Worm (Caenorhabditis elegans) whole organism, L2 larva: ENCODE results near the gene srd-4.
A peak's percentile ranks its signal among the peaks of the same experiment; 100 is the strongest.

ENCODE experiments used
- C34F6.9 ChIP-seq: fragments of 150-350 bp; optimal IDR thresholded peaks from 2 replicates; lab custom pipeline; 2014; ENCODE audit warnings: missing biosample characterization, missing genetic modification characterization
- F13H6.1 ChIP-seq: sonication (generic microtip); optimal IDR thresholded peaks from 2 replicates; lab custom pipeline; 2016; ENCODE audit warnings: missing genetic modification characterization, missing compliant biosample characterization
- R02D3.7 ChIP-seq: fragments of 150-350 bp; optimal IDR thresholded peaks from 2 replicates; lab custom pipeline; 2014; ENCODE audit warnings: missing biosample characterization, missing genetic modification characterization
- Y55F3AM.14 ChIP-seq: fragments of 200-800 bp; sonication (Bioruptor generic); optimal IDR thresholded peaks from 2 replicates; lab custom pipeline; 2018; ENCODE audit warnings: mild to moderate bottlenecking, missing genetic modification characterization, missing compliant biosample characterization
- ZK546.5 ChIP-seq: sonication (generic microtip); optimal IDR thresholded peaks from 2 replicates; lab custom pipeline; 2017; ENCODE audit warnings: missing biosample characterization, missing genetic modification characterization
- alr-1 ChIP-seq: fragments of 150-350 bp; optimal IDR thresholded peaks from 2 replicates; lab custom pipeline; 2014; ENCODE audit warnings: missing biosample characterization, missing genetic modification characterization
- ama-1 ChIP-seq: fragments of 150-350 bp; optimal IDR thresholded peaks from 2 replicates; lab custom pipeline; 2018; ENCODE audit warnings: inconsistent platforms
- ceh-16 ChIP-seq: fragments of 150-350 bp; optimal IDR thresholded peaks from 2 replicates; lab custom pipeline; 2014; ENCODE audit warnings: missing biosample characterization, missing genetic modification characterization
- ceh-82 ChIP-seq: fragments of 150-350 bp; optimal IDR thresholded peaks from 2 replicates; lab custom pipeline; 2014; ENCODE audit warnings: missing biosample characterization, missing genetic modification characterization
- crh-2 ChIP-seq: sonication (generic microtip); optimal IDR thresholded peaks from 2 replicates; lab custom pipeline; 2017; ENCODE audit warnings: missing biosample characterization, missing genetic modification characterization
- dmd-4 ChIP-seq: sonication (generic microtip); optimal IDR thresholded peaks from 2 replicates; lab custom pipeline; 2017; ENCODE audit warnings: missing biosample characterization, missing genetic modification characterization
- egl-27 ChIP-seq: sonication (generic microtip); optimal IDR thresholded peaks from 3 replicates; lab custom pipeline; 2017; ENCODE audit warnings: missing biosample characterization, missing genetic modification reagents, missing genetic modification characterization
- elt-1 ChIP-seq: fragments of 150-350 bp; optimal IDR thresholded peaks from 2 replicates; lab custom pipeline; 2014; ENCODE audit warnings: missing biosample characterization, missing genetic modification characterization
- elt-3 ChIP-seq: sonication (generic microtip); optimal IDR thresholded peaks from 2 replicates; lab custom pipeline; 2017; ENCODE audit warnings: missing biosample characterization, missing genetic modification characterization
- fos-1 ChIP-seq: fragments of 150-350 bp; optimal IDR thresholded peaks from 2 replicates; lab custom pipeline; 2014; ENCODE audit warnings: missing biosample characterization, missing genetic modification characterization
- gmeb-1 ChIP-seq: fragments of 150-350 bp; optimal IDR thresholded peaks from 2 replicates; lab custom pipeline; 2014; ENCODE audit warnings: missing biosample characterization, missing genetic modification characterization
- lin-11 ChIP-seq: fragments of 150-350 bp; sonication (generic microtip); optimal IDR thresholded peaks from 2 replicates; lab custom pipeline; 2014; ENCODE audit warnings: missing biosample characterization, missing genetic modification characterization, inconsistent platforms, mixed read lengths
- lin-39 ChIP-seq: fragments of 150-350 bp; optimal IDR thresholded peaks from 2 replicates; lab custom pipeline; 2014; ENCODE audit warnings: missing biosample characterization, missing genetic modification reagents, missing genetic modification characterization
- mab-5 ChIP-seq: fragments of 150-350 bp; optimal IDR thresholded peaks from 2 replicates; lab custom pipeline; 2014; ENCODE audit warnings: missing biosample characterization, missing genetic modification characterization
- mbf-1 ChIP-seq: sonication (generic microtip); optimal IDR thresholded peaks from 2 replicates; lab custom pipeline; 2017; ENCODE audit warnings: missing biosample characterization, missing genetic modification characterization
- nhr-10 ChIP-seq: sonication (generic microtip); optimal IDR thresholded peaks from 2 replicates; lab custom pipeline; 2017; ENCODE audit warnings: missing biosample characterization, missing genetic modification characterization
- nhr-11 ChIP-seq: fragments of 150-350 bp; optimal IDR thresholded peaks from 2 replicates; lab custom pipeline; 2014; ENCODE audit warnings: missing biosample characterization, missing genetic modification characterization
- nhr-12 ChIP-seq: fragments of 150-350 bp; optimal IDR thresholded peaks from 2 replicates; lab custom pipeline; 2014; ENCODE audit warnings: missing biosample characterization, missing genetic modification characterization
- nhr-129 ChIP-seq: fragments of 150-350 bp; optimal IDR thresholded peaks from 2 replicates; lab custom pipeline; 2014; ENCODE audit warnings: missing biosample characterization, missing genetic modification characterization
- nhr-21 ChIP-seq: fragments of 150-350 bp; optimal IDR thresholded peaks from 2 replicates; lab custom pipeline; 2014; ENCODE audit warnings: missing biosample characterization, missing genetic modification characterization
- nhr-23 ChIP-seq: fragments of 150-350 bp; optimal IDR thresholded peaks from 2 replicates; lab custom pipeline; 2014; ENCODE audit warnings: missing biosample characterization, missing genetic modification reagents, missing genetic modification characterization
- nhr-237 ChIP-seq: fragments of 150-350 bp; optimal IDR thresholded peaks from 2 replicates; lab custom pipeline; 2014; ENCODE audit warnings: missing biosample characterization, missing genetic modification characterization
- nhr-25 ChIP-seq: fragments of 150-350 bp; sonication (generic microtip); optimal IDR thresholded peaks from 3 replicates; lab custom pipeline; 2014; ENCODE audit warnings: missing biosample characterization, missing genetic modification characterization
- nhr-77 ChIP-seq: fragments of 150-350 bp; optimal IDR thresholded peaks from 2 replicates; lab custom pipeline; 2014; ENCODE audit warnings: missing biosample characterization, missing genetic modification characterization
- peb-1 ChIP-seq: fragments of 150-350 bp; optimal IDR thresholded peaks from 2 replicates; lab custom pipeline; 2014; ENCODE audit warnings: missing biosample characterization, missing genetic modification characterization
- skn-1 ChIP-seq: sonication (generic microtip); optimal IDR thresholded peaks from 2 replicates; lab custom pipeline; 2017; ENCODE audit warnings: missing biosample characterization, missing genetic modification characterization
- sma-3 ChIP-seq: sonication (generic microtip); optimal IDR thresholded peaks from 2 replicates; lab custom pipeline; 2016; ENCODE audit warnings: missing genetic modification reagents, missing genetic modification characterization, missing compliant biosample characterization
- sma-9 ChIP-seq, 2 experiments: fragments of 150-350 bp in 1 of 2; sonication (generic microtip) in 1 of 2; optimal IDR thresholded peaks; 2 replicates each; lab custom pipeline; 2014 to 2016; ENCODE audit warnings: missing genetic modification characterization in 2 of 2, mild to moderate bottlenecking in 1 of 2, missing biosample characterization in 1 of 2, missing compliant biosample characterization in 1 of 2, missing genetic modification reagents in 1 of 2, moderate library complexity in 1 of 2
- snpc-4 ChIP-seq: fragments of 150-350 bp; optimal IDR thresholded peaks from 2 replicates; lab custom pipeline; 2014; ENCODE audit warnings: missing biosample characterization, missing genetic modification characterization
- unc-39 ChIP-seq: fragments of 150-350 bp; optimal IDR thresholded peaks from 2 replicates; lab custom pipeline; 2014; ENCODE audit warnings: missing biosample characterization, missing genetic modification characterization
- unc-55 ChIP-seq: fragments of 150-350 bp; sonication (generic microtip); optimal IDR thresholded peaks from 3 replicates; lab custom pipeline; 2014; ENCODE audit warnings: missing biosample characterization, missing genetic modification reagents, missing genetic modification characterization
- unc-62 ChIP-seq: fragments of 150-350 bp; optimal IDR thresholded peaks from 2 replicates; lab custom pipeline; 2014; ENCODE audit warnings: missing biosample characterization, missing genetic modification reagents, missing genetic modification characterization
- zag-1 ChIP-seq: fragments of 150-350 bp; optimal IDR thresholded peaks from 2 replicates; lab custom pipeline; 2014; ENCODE audit warnings: missing biosample characterization, missing genetic modification characterization
- ztf-1 ChIP-seq: fragments of 200-800 bp; sonication (Bioruptor generic); conservative IDR thresholded peaks from 2 replicates; pipeline ENCODE4 v1.3.6; 2022; ENCODE audit warnings: missing genetic modification characterization, missing compliant biosample characterization

The srd-4 gene

DNA sequence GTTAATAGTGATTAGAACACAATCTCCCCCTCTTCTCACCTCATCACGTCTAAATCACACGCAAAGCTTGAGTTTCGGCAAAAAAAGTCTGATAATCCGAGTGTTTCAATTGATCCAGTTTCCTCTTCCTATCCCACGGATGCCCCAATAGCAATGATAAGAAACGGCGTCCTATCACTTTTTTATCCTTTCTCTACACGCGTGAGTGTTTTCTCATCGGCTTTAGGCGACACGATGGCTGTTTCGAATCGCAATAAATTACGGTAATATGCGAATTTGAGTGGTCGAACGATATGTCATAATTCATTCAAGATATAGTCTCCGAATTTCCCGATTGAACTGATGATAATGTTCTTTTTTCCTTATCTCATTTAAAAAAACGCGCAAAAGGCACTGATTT, 14.7 kb downstream of the srd-4 start (continued):
- no peak for TF ChIP-seq unc-62

ce11 chrV:12208678-12209077, 23.9 kb downstream of the srd-4 start:
- TF ChIP-seq Y55F3AM.14 (no peak), sma-9 (GFP tag; optimal IDR thresholded peaks at IDR 0.05; lab: Kevin White, UChicago) (peak; percentile 1), sma-9 (tag; optimal IDR thresholded peaks at IDR 0.05; lab: Kevin White, UChicago) (no peak), elt-1 (tag; lab: Kevin White, UChicago) (no peak), unc-55 (GFP tag; lab: Kevin White, UChicago) (no peak), peb-1 (tag; lab: Kevin White, UChicago) (no peak)
- TF ChIP-seq, all 48 proteins: peak for 1

- TF ChIP-seq peb-1 (tag; lab: Kevin White, UChicago) (no peak), skn-1 (tag; lab: Kevin White, UChicago) (no peak), snpc-4 (tag; lab: Kevin White, UChicago) (no peak), nhr-21 (tag; lab: Kevin White, UChicago) (no peak), ama-1 (lab: Kevin White, UChicago) (no peak)
These were observed 25.2 kb downstream of the srd-4 start for ce11 chrV:12209951-12210350.

DNA sequence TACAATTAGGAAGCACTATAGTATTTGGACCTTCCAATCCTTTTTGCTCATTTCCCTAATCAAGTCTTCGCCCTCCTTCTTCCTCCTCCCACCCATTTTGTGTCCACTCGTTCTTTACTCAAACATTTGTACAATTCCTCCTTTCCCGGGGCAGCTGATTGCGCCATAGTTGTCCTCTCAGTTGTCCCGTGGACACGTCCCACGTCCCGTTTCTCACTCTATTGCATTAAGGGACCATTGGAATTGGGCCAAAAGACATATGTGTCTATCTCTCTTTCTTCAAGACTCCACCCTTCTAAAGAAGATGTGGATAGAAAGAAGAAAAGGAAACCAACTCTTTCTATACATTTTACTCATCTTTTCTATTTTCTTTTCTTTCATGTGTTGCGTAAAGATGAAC, 26.3 kb downstream of the srd-4 start:
- peak; percentile 30 for TF ChIP-seq F13H6.1
- no peak for TF ChIP-seq nhr-12
- no peak for TF ChIP-seq skn-1 (tag; lab: Kevin White, UChicago)
- TF ChIP-seq crh-2 = no peak
- TF ChIP-seq lin-11 = no peak
- no peak for TF ChIP-seq ceh-16 (tag; lab: Kevin White, UChicago)
- no peak for TF ChIP-seq ztf-1
- TF ChIP-seq unc-55 (GFP tag; lab: Kevin White, UChicago) = peak; percentile 20
- peak; percentile 32 for TF ChIP-seq zag-1 (tag; lab: Kevin White, UChicago)
- no peak for TF ChIP-seq unc-39 (tag; lab: Kevin White, UChicago)
- no peak for TF ChIP-seq gmeb-1 (tag; lab: Kevin White, UChicago)
- no peak for TF ChIP-seq mbf-1
- no peak for TF ChIP-seq alr-1 (tag; lab: Kevin White, UChicago)
- no peak for TF ChIP-seq ama-1 (lab: Kevin White, UChicago)
- TF ChIP-seq dmd-4 (tag; lab: Kevin White, UChicago) = no peak
- TF ChIP-seq nhr-21 (tag; lab: Kevin White, UChicago) = no peak
- no peak for TF ChIP-seq nhr-77
- TF ChIP-seq nhr-129 = peak; percentile 23
- TF ChIP-seq sma-3 (GFP tag; lab: Kevin White, UChicago) = no peak
- TF ChIP-seq egl-27 (tag; lab: Kevin White, UChicago) = no peak

DNA sequence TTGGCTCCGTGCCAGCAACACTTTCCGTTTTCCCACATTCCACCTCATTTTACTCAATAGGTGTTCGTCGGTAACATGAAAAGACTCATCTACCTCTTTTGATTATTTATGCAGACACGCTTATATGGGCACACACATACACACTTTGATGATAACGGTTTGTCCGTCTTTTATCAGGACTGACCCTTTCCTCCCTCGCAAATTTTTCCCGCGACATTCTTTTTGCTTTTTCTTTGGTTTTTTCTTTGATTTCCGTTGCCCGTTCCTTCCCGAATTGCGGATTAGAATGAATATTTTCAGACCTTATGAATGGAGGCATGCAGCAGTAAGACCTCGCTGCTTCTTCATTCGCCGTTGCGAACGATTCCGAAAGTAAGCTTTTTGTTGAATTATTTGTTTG, 28.3 kb downstream of the srd-4 start, which contains the start of gene vab-8:
Gene vab-8 (plus strand): TSS at position 301 of the 400 bp plus-strand sequence.
- TF ChIP-seq R02D3.7 (tag; lab: Kevin White, UChicago) (no peak), nhr-10 (no peak), fos-1 (peak; percentile 47), sma-3 (GFP tag; lab: Kevin White, UChicago) (no peak)

ce11 chrV:12233425-12233824, 48.7 kb downstream of the srd-4 start:
- TF ChIP-seq snpc-4 (tag; lab: Kevin White, UChicago) (no peak), ztf-1 (no peak), nhr-129 (peak; percentile 54), nhr-11 (no peak), unc-55 (GFP tag; lab: Kevin White, UChicago) (no peak), mbf-1 (no peak), mab-5 (tag; lab: Kevin White, UChicago) (no peak), nhr-23 (tag; lab: Kevin White, UChicago) (no peak), lin-39 (tag; lab: Kevin White, UChicago) (no peak), ceh-82 (tag; lab: Kevin White, UChicago) (no peak), zag-1 (tag; lab: Kevin White, UChicago) (no peak), F13H6.1 (peak; percentile 76), R02D3.7 (tag; lab: Kevin White, UChicago) (no peak), nhr-25 (tag; lab: Kevin White, UChicago) (no peak), crh-2 (no peak), nhr-21 (tag; lab: Kevin White, UChicago) (no peak), elt-3 (tag; lab: Kevin White, UChicago) (no peak), ceh-16 (tag; lab: Kevin White, UChicago) (no peak), peb-1 (tag; lab: Kevin White, UChicago) (no peak), Y55F3AM.14 (no peak), sma-9 (GFP tag; optimal IDR thresholded peaks at IDR 0.05; lab: Kevin White, UChicago) (peak; percentile 39), sma-9 (tag; optimal IDR thresholded peaks at IDR 0.05; lab: Kevin White, UChicago) (no peak), lin-11 (no peak), nhr-12 (no peak), C34F6.9 (tag; lab: Kevin White, UChicago) (no peak), ZK546.5 (tag; lab: Kevin White, UChicago) (no peak), alr-1 (tag; lab: Kevin White, UChicago) (no peak), nhr-237 (tag; lab: Kevin White, UChicago) (no peak)
